Worm (Caenorhabditis elegans) whole organism, young adult: Measurements from ENCODE around the gene F13D12.3.

Experiments
- B0035.1 ChIP-seq: sonication (generic microtip); optimal IDR thresholded peaks from 2 replicates; lab custom pipeline; 2016; ENCODE audit warnings: missing genetic modification characterization, mild to moderate bottlenecking, missing compliant biosample characterization, missing genotype, missing genetic modification reagents
- C17E4.6 ChIP-seq: fragments of 200-800 bp; sonication (Bioruptor generic); IDR thresholded peaks from 2 replicates; pipeline ENCODE4 v1.3.6; 2022; ENCODE audit warnings: missing genetic modification reagents, missing genetic modification characterization, missing compliant biosample characterization
- F37B4.10 ChIP-seq: fragments of 200-800 bp; sonication (Bioruptor generic); IDR thresholded peaks from 2 replicates; pipeline ENCODE4 v1.3.6; 2022; ENCODE audit warnings: missing genetic modification characterization, missing compliant biosample characterization
- F52B5.7 ChIP-seq: sonication (generic microtip); optimal IDR thresholded peaks from 2 replicates; lab custom pipeline; 2016; ENCODE audit warnings: mild to moderate bottlenecking, missing genetic modification characterization, missing compliant biosample characterization
- K12H6.12 ChIP-seq: fragments of 200-800 bp; sonication (Bioruptor generic); optimal IDR thresholded peaks from 2 replicates; lab custom pipeline; 2018; ENCODE audit warnings: mild to moderate bottlenecking, missing genetic modification characterization, missing compliant biosample characterization
- ama-1 ChIP-seq, 3 experiments: fragments of 150-350 bp in 1 of 3; sonication (generic microtip) in 2 of 3; optimal IDR thresholded peaks; 2 replicates each; lab custom pipeline; 2014 to 2018; ENCODE audit warnings: missing biosample characterization in 2 of 3, missing genetic modification characterization in 2 of 3, missing genetic modification reagents in 2 of 3
- aptf-2 ChIP-seq: fragments of 200-800 bp; sonication (Bioruptor generic); conservative IDR thresholded peaks from 2 replicates; pipeline ENCODE4 v1.3.6; 2022; ENCODE audit warnings: missing genetic modification reagents, missing genetic modification characterization, missing compliant biosample characterization
- attf-3 ChIP-seq: fragments of 200-800 bp; sonication (Bioruptor generic); conservative IDR thresholded peaks from 2 replicates; pipeline ENCODE4 v1.3.6; 2022; ENCODE audit warnings: missing genetic modification reagents, missing genetic modification characterization, missing compliant biosample characterization
- cebp-1 ChIP-seq, 2 experiments: fragments of 200-800 bp in 1 of 2; sonication (Bioruptor generic) in 1 of 2; sonication (generic microtip) in 1 of 2; IDR thresholded peaks in 1 of 2; optimal IDR thresholded peaks in 1 of 2; 2 replicates each; pipeline versions ENCODE4 v1.3.6 to Lab custom; 2017 to 2022; ENCODE audit warnings: missing compliant biosample characterization in 2 of 2, missing genetic modification characterization in 2 of 2, mild to moderate bottlenecking in 1 of 2, missing genetic modification reagents in 1 of 2, moderate library complexity in 1 of 2
- ceh-27 ChIP-seq: fragments of 200-800 bp; sonication (Bioruptor generic); optimal IDR thresholded peaks from 2 replicates; lab custom pipeline; 2018; ENCODE audit warnings: mild to moderate bottlenecking, missing genetic modification characterization, moderate library complexity, missing compliant biosample characterization
- ceh-58 ChIP-seq: fragments of 200-800 bp; sonication (Bioruptor generic); IDR thresholded peaks from 2 replicates; pipeline ENCODE4 v1.3.6; 2022; ENCODE audit warnings: missing genetic modification characterization, missing compliant biosample characterization
- ceh-79 ChIP-seq: sonication (generic microtip); optimal IDR thresholded peaks from 2 replicates; lab custom pipeline; 2017; ENCODE audit warnings: mild to moderate bottlenecking, missing genetic modification characterization, missing compliant biosample characterization
- efl-1 ChIP-seq: fragments of 150-350 bp; optimal IDR thresholded peaks from 2 replicates; lab custom pipeline; 2014; ENCODE audit warnings: missing biosample characterization, missing genetic modification reagents, missing genetic modification characterization
- egl-44 ChIP-seq: fragments of 200-800 bp; sonication (Bioruptor generic); IDR thresholded peaks from 2 replicates; pipeline ENCODE4 v1.3.6; 2022; ENCODE audit warnings: missing genetic modification reagents, missing genetic modification characterization, missing compliant biosample characterization
- gei-17 ChIP-seq: fragments of 200-800 bp; sonication (Bioruptor generic); optimal IDR thresholded peaks from 2 replicates; lab custom pipeline; 2018; ENCODE audit warnings: mild to moderate bottlenecking, missing genetic modification characterization, missing compliant biosample characterization
- hmg-1.2 ChIP-seq: fragments of 200-800 bp; sonication (Bioruptor generic); IDR thresholded peaks from 2 replicates; pipeline ENCODE4 v1.3.6; 2022; ENCODE audit warnings: missing genetic modification reagents, missing genetic modification characterization, missing compliant biosample characterization
- let-607 ChIP-seq, 2 experiments: fragments of 200-800 bp in 1 of 2; sonication (Bioruptor generic) in 1 of 2; sonication (generic microtip) in 1 of 2; optimal IDR thresholded peaks; 2 replicates each; lab custom pipeline; 2016 to 2018; ENCODE audit warnings: mild to moderate bottlenecking in 2 of 2, missing compliant biosample characterization in 2 of 2, missing genetic modification characterization in 2 of 2, moderate library complexity in 2 of 2, missing genotype in 1 of 2
- lin-35 ChIP-seq, 3 experiments: fragments of 150-350 bp in 2 of 3; sonication (generic microtip) in 1 of 3; optimal IDR thresholded peaks; 2 replicates each; lab custom pipeline; 2014 to 2018; ENCODE audit warnings: missing biosample characterization in 3 of 3, missing genetic modification characterization in 3 of 3, missing genetic modification reagents in 3 of 3
- lin-40 ChIP-seq: sonication (generic microtip); optimal IDR thresholded peaks from 2 replicates; lab custom pipeline; 2016; ENCODE audit warnings: missing genetic modification characterization, mild to moderate bottlenecking, missing compliant biosample characterization, missing genotype, missing genetic modification reagents
- lsy-27 ChIP-seq: sonication (generic microtip); optimal IDR thresholded peaks from 2 replicates; lab custom pipeline; 2017; ENCODE audit warnings: missing genetic modification characterization, mild to moderate bottlenecking, missing compliant biosample characterization, antibody characterized with exemption, missing genotype, borderline replicate concordance; ENCODE audit not compliant: insufficient read depth
- madf-10 ChIP-seq: sonication (generic microtip); optimal IDR thresholded peaks from 2 replicates; lab custom pipeline; 2016; ENCODE audit warnings: mild to moderate bottlenecking, missing genetic modification characterization, missing compliant biosample characterization
- madf-6 ChIP-seq: fragments of 200-800 bp; sonication (Bioruptor generic); IDR thresholded peaks from 2 replicates; pipeline ENCODE4 v1.3.6; 2022; ENCODE audit warnings: missing genetic modification reagents, missing genetic modification characterization, missing compliant biosample characterization
- mcd-1 ChIP-seq: fragments of 200-800 bp; sonication (Bioruptor generic); IDR thresholded peaks from 2 replicates; pipeline ENCODE4 v1.3.6; 2022; ENCODE audit warnings: missing genetic modification reagents, missing genetic modification characterization, missing compliant biosample characterization
- mxl-1 ChIP-seq: sonication (generic microtip); optimal IDR thresholded peaks from 2 replicates; lab custom pipeline; 2016; ENCODE audit warnings: missing genetic modification characterization, missing compliant biosample characterization
- nfya-2 ChIP-seq: fragments of 200-800 bp; sonication (Bioruptor generic); IDR thresholded peaks from 2 replicates; pipeline ENCODE4 v1.3.6; 2022; ENCODE audit warnings: missing genetic modification reagents, missing genetic modification characterization, missing compliant biosample characterization
- nhr-179 ChIP-seq: sonication (generic microtip); optimal IDR thresholded peaks from 2 replicates; lab custom pipeline; 2016; ENCODE audit warnings: mild to moderate bottlenecking, missing genetic modification characterization, missing compliant biosample characterization
- rpc-1 ChIP-seq, 2 experiments: fragments of 150-350 bp in 1 of 2; sonication (generic microtip) in 1 of 2; optimal IDR thresholded peaks; 2 replicates each; lab custom pipeline; 2014 to 2018; ENCODE audit warnings: missing biosample characterization in 1 of 2, missing genetic modification characterization in 1 of 2, missing genetic modification reagents in 1 of 2, missing genotype in 1 of 2
- snpc-3.4 ChIP-seq: sonication (generic microtip); optimal IDR thresholded peaks from 2 replicates; lab custom pipeline; 2017; ENCODE audit warnings: missing genetic modification characterization, mild to moderate bottlenecking, missing compliant biosample characterization, antibody characterized with exemption, moderate library complexity, missing genotype, missing genetic modification reagents
- snpc-4 ChIP-seq, 5 experiments: fragments of 150-350 bp in 1 of 5; sonication (generic microtip) in 4 of 5; optimal IDR thresholded peaks; 2 replicates each; lab custom pipeline; 2014 to 2018; ENCODE audit warnings: missing genetic modification characterization in 5 of 5, missing biosample characterization in 3 of 5, antibody characterized with exemption in 2 of 5, mild to moderate bottlenecking in 2 of 5, missing compliant biosample characterization in 2 of 5, missing genotype in 2 of 5, moderate library complexity in 2 of 5, missing genetic modification reagents in 1 of 5
- tbp1 ChIP-seq: fragments of 200-800 bp; sonication (Bioruptor generic); optimal IDR thresholded peaks from 2 replicates; lab custom pipeline; 2018; ENCODE audit warnings: mild to moderate bottlenecking, missing genetic modification characterization, missing compliant biosample characterization
- unc-62 ChIP-seq: fragments of 150-350 bp; optimal IDR thresholded peaks from 2 replicates; lab custom pipeline; 2014; ENCODE audit warnings: missing biosample characterization, missing genetic modification reagents, missing genetic modification characterization
- zfh-2 ChIP-seq: fragments of 200-800 bp; sonication (Bioruptor generic); conservative IDR thresholded peaks from 2 replicates; pipeline ENCODE4 v1.3.6; 2022; ENCODE audit warnings: missing genetic modification reagents, missing genetic modification characterization, missing compliant biosample characterization
- ztf-28 ChIP-seq: fragments of 200-800 bp; sonication (Bioruptor generic); IDR thresholded peaks from 2 replicates; pipeline ENCODE4 v1.3.6; 2022; ENCODE audit warnings: missing genetic modification reagents, missing genetic modification characterization, missing compliant biosample characterization

Gene F13D12.3

DNA sequence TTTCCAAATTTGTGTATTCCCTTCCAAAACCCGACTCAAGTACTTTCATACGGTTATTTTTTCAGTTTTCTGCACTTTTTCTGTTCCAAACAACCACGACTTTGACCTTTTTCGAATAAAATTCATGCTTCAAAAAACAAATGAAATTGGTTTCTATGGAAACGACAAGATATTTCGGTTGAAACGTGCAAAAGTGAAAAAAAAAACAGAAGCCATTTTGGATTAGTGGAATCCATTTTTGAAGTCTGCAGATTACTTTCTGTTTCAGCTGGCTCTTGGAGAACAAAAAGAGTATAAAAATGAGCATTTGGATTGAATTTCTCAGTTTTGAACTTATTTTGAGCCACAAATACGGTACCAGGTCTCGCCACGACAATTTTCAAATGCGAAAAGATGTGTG, 2.0 kb downstream of the F13D12.3 start:
- TF ChIP-seq snpc-4 (GFP tag; optimal IDR thresholded peaks at IDR 0.05; lab: Kevin White, UChicago), result no peak
- TF ChIP-seq snpc-4 (tag; optimal IDR thresholded peaks at IDR 0.05; lab: Kevin White, UChicago), result no peak
- TF ChIP-seq F52B5.7 (tag; lab: Kevin White, UChicago), result no peak
- no peak for TF ChIP-seq madf-10 (tag; lab: Kevin White, UChicago)
- TF ChIP-seq snpc-3.4, result no peak
- TF ChIP-seq rpc-1 (optimal IDR thresholded peaks at IDR 0.05; lab: Kevin White, UChicago), result no peak
- no peak for TF ChIP-seq rpc-1 (tag; optimal IDR thresholded peaks at IDR 0.05; lab: Kevin White, UChicago)
- TF ChIP-seq lsy-27, result no peak
- no peak for TF ChIP-seq gei-17 (GFP tag; lab: Kevin White, UChicago)
- TF ChIP-seq efl-1 (GFP tag; lab: Kevin White, UChicago), result no peak
- no peak for TF ChIP-seq tbp1 (GFP tag; lab: Kevin White, UChicago)
- TF ChIP-seq ceh-27 (GFP tag; lab: Kevin White, UChicago), result no peak
- TF ChIP-seq egl-44 (GFP tag; lab: Robert Waterston, UW), result no peak
- no peak for TF ChIP-seq ama-1 (optimal IDR thresholded peaks at IDR 0.05; lab: Kevin White, UChicago)
- no peak for TF ChIP-seq ama-1 (GFP tag; optimal IDR thresholded peaks at IDR 0.05; lab: Kevin White, UChicago)
- TF ChIP-seq, all 124 proteins: peak for 0

- TF ChIP-seq ceh-79 (tag; lab: Kevin White, UChicago), result no peak
- no peak for TF ChIP-seq nfya-2 (GFP tag; lab: Robert Waterston, UW)
- no peak for TF ChIP-seq aptf-2 (GFP tag; lab: Robert Waterston, UW)
- TF ChIP-seq mxl-1 (tag; lab: Kevin White, UChicago), result no peak
- no peak for TF ChIP-seq F52B5.7 (tag; lab: Kevin White, UChicago)
- TF ChIP-seq let-607 (tag; optimal IDR thresholded peaks at IDR 0.05; lab: Kevin White, UChicago), result no peak
- no peak for TF ChIP-seq unc-62 (GFP tag; lab: Kevin White, UChicago)
- no peak for TF ChIP-seq F37B4.10
- no peak for TF ChIP-seq nhr-179 (tag; lab: Kevin White, UChicago)
- TF ChIP-seq B0035.1 (tag; lab: Kevin White, UChicago), result no peak
- TF ChIP-seq mcd-1, result no peak
- TF ChIP-seq madf-6 (GFP tag; lab: Robert Waterston, UW), result no peak
- TF ChIP-seq ztf-28 (GFP tag; lab: Robert Waterston, UW), result no peak
- TF ChIP-seq tbp1 (GFP tag; lab: Kevin White, UChicago), result no peak
- TF ChIP-seq rpc-1 (optimal IDR thresholded peaks at IDR 0.05; lab: Kevin White, UChicago), result no peak
- no peak for TF ChIP-seq rpc-1 (tag; optimal IDR thresholded peaks at IDR 0.05; lab: Kevin White, UChicago)
These were observed 3.7 kb downstream of the F13D12.3 start, which contains the start of gene ldh-1 for ce11 chrII:11723904-11724303. Gene ldh-1 (plus strand): TSS chrII:11724204.

DNA sequence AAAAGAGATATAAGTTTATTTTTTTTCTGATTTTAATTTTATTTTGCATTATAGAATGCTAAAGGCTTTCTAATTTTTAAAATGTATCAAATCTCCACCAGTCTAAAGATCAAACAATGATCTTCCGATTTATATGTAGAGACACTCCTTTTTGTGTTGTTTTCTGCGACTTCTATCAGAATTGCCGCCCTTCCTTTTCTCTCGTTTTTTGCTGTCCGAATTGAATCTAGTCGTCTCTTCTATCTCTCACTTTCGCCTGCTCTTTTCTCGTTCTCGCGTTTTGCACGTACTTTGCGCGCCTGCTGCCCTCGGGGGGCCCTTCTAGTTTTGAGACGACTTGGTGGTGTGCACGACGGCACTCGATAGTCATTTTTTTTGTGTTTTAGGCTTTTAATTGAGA, 4.2 kb downstream of the F13D12.3 start:
- 0 out of 2 replicates have a peak, but pooled peaks have one; percentile 40 for TF ChIP-seq zfh-2 (GFP tag; lab: Robert Waterston, UW)
- no peak for TF ChIP-seq rpc-1 (optimal IDR thresholded peaks at IDR 0.05; lab: Kevin White, UChicago)
- no peak for TF ChIP-seq rpc-1 (tag; optimal IDR thresholded peaks at IDR 0.05; lab: Kevin White, UChicago)
- peak; percentile 34 for TF ChIP-seq lin-40 (tag; lab: Kevin White, UChicago)
- no peak for TF ChIP-seq C17E4.6
- no peak for TF ChIP-seq snpc-4 (GFP tag; optimal IDR thresholded peaks at IDR 0.05; lab: Kevin White, UChicago)
- peak in 1 of 4 experiments; percentile 5 for TF ChIP-seq snpc-4 (tag; optimal IDR thresholded peaks at IDR 0.05; lab: Kevin White, UChicago)
- TF ChIP-seq ceh-58, result no peak
- peak in 1 of 3 experiments; percentile 9 for TF ChIP-seq lin-35 (GFP tag; optimal IDR thresholded peaks at IDR 0.05; lab: Kevin White, UChicago)
- no peak for TF ChIP-seq cebp-1 (GFP tag; IDR thresholded peaks at IDR 0.05; lab: Robert Waterston, UW)
- TF ChIP-seq cebp-1 (tag; optimal IDR thresholded peaks at IDR 0.05; lab: Kevin White, UChicago), result peak; percentile 33
- TF ChIP-seq attf-3 (GFP tag; lab: Robert Waterston, UW), result no peak
- peak; percentile 26 for TF ChIP-seq K12H6.12 (tag; lab: Kevin White, UChicago)
- TF ChIP-seq efl-1 (GFP tag; lab: Kevin White, UChicago), result peak; percentile 29
- peak; percentile 53; the same call in 1 of the 2 replicates for TF ChIP-seq hmg-1.2 (GFP tag; lab: Robert Waterston, UW)
